Fruit fly (Drosophila melanogaster): ENCODE data around the gene CG42249.

The CG42249 gene

dm6 chrX:11108148-11108844 is 12.2 kb downstream of the CG42249 start, which contains the start of gene Hsp60A (continued):
- no peak for TF ChIP-seq H15 (GFP tag; IDR thresholded peaks at IDR 0.05)
- TF ChIP-seq TFAM (GFP tag; optimal IDR thresholded peaks at IDR 0.05), result no peak
- TF ChIP-seq CG10654 (GFP tag; optimal IDR thresholded peaks at IDR 0.05), result peak; percentile 23
- TF ChIP-seq stwl (tag; optimal IDR thresholded peaks at IDR 0.05), result peak; percentile 50
- TF ChIP-seq hbn (GFP tag; IDR thresholded peaks at IDR 0.05; ENCODE audit: partially characterized antibody), result peak; percentile 73
- peak; percentile 98 for TF ChIP-seq CG11560 (tag; IDR thresholded peaks at IDR 0.05)
- no peak for TF ChIP-seq pfk (GFP tag; optimal IDR thresholded peaks at IDR 0.05)
- TF ChIP-seq chm (GFP tag; IDR thresholded peaks at IDR 0.05), result no peak; the same call in 1 of the 2 replicates
- TF ChIP-seq CG2199 (GFP tag; IDR thresholded peaks at IDR 0.05), result no peak
- no peak for TF ChIP-seq jumu (GFP tag; optimal IDR thresholded peaks at IDR 0.05)
- TF ChIP-seq caup (GFP tag; optimal IDR thresholded peaks at IDR 0.05; ENCODE audit: severe bottlenecking), result peak; percentile 10
- TF ChIP-seq CG1792 (GFP tag; optimal IDR thresholded peaks at IDR 0.05), result no peak
- TF ChIP-seq row (GFP tag; IDR thresholded peaks at IDR 0.05), result peak; percentile 82
- no peak for TF ChIP-seq Gsc (GFP tag; IDR thresholded peaks at IDR 0.05)
- TF ChIP-seq CG6813 (GFP tag; optimal IDR thresholded peaks at IDR 0.05), result no peak
- peak; percentile 17 for TF ChIP-seq CG18619 (GFP tag; optimal IDR thresholded peaks at IDR 0.05)
- TF ChIP-seq lilli (GFP tag; optimal IDR thresholded peaks at IDR 0.05), result peak; percentile 71
- TF ChIP-seq CG4282 (GFP tag; optimal IDR thresholded peaks at IDR 0.05), result no peak
- peak; percentile 60; the same call in 2 of the 3 replicates for TF ChIP-seq CG17361 (GFP tag; IDR thresholded peaks at IDR 0.05)
- peak; percentile 53 for TF ChIP-seq Blimp-1 (GFP tag; optimal IDR thresholded peaks at IDR 0.05)
- TF ChIP-seq ems (GFP tag; optimal IDR thresholded peaks at IDR 0.05), result no peak
- TF ChIP-seq ind (GFP tag; optimal IDR thresholded peaks at IDR 0.05), result peak; percentile 28
- TF ChIP-seq CG31388 (GFP tag; optimal IDR thresholded peaks at IDR 0.05), result peak; percentile 8
- TF ChIP-seq chn (GFP tag; optimal IDR thresholded peaks at IDR 0.05), result peak; percentile 37
- TF ChIP-seq sc (optimal IDR thresholded peaks at IDR 0.05), result no peak
- TF ChIP-seq sc (GFP tag; optimal IDR thresholded peaks at IDR 0.05), result no peak
- TF ChIP-seq HmgD (GFP tag; optimal IDR thresholded peaks at IDR 0.05), result no peak
- TF ChIP-seq MTF-1 (GFP tag; optimal IDR thresholded peaks at IDR 0.05; ENCODE audit: borderline replicate concordance), result no peak
- peak; percentile 63 for TF ChIP-seq CG2120 (GFP tag; optimal IDR thresholded peaks at IDR 0.05)
- no peak for TF ChIP-seq Adf1 (GFP tag; IDR thresholded peaks at IDR 0.05)
- TF ChIP-seq sima (GFP tag; optimal IDR thresholded peaks at IDR 0.05), result no peak
- TF ChIP-seq kay (GFP tag; optimal IDR thresholded peaks at IDR 0.05), result peak; percentile 15
- no peak for TF ChIP-seq Mrtf (GFP tag; IDR thresholded peaks at IDR 0.05)
- no peak for TF ChIP-seq eyg (GFP tag; optimal IDR thresholded peaks at IDR 0.05)
- TF ChIP-seq CG17912 (GFP tag; optimal IDR thresholded peaks at IDR 0.05), result no peak
- TF ChIP-seq Atf3 (GFP tag; optimal IDR thresholded peaks at IDR 0.05), result no peak
- no peak for TF ChIP-seq CG5180 (GFP tag; optimal IDR thresholded peaks at IDR 0.05)
- TF ChIP-seq HLH4C (GFP tag; IDR thresholded peaks at IDR 0.05; ENCODE audit: partially characterized antibody), result peak; percentile 87
- TF ChIP-seq pnt (GFP tag; optimal IDR thresholded peaks at IDR 0.05), result no peak
- TF ChIP-seq sr (GFP tag; IDR thresholded peaks at IDR 0.05), result no peak
- TF ChIP-seq CG13424 (tag; optimal IDR thresholded peaks at IDR 0.05), result peak; percentile 75
- TF ChIP-seq CG2129 (GFP tag; IDR thresholded peaks at IDR 0.05; ENCODE audit: partially characterized antibody), result peak; percentile 60; the same call in 1 of the 2 replicates
- no peak for TF ChIP-seq CG18011 (GFP tag; optimal IDR thresholded peaks at IDR 0.05)
- TF ChIP-seq ro (GFP tag; IDR thresholded peaks at IDR 0.05), result no peak
- no peak for TF ChIP-seq CrebB (tag; optimal IDR thresholded peaks at IDR 0.05)
- no peak for TF ChIP-seq slou (GFP tag; optimal IDR thresholded peaks at IDR 0.05)
- peak; percentile 27; the same call in 1 of the 2 replicates for TF ChIP-seq Drgx (GFP tag; IDR thresholded peaks at IDR 0.05)
- TF ChIP-seq CG4404 (GFP tag; IDR thresholded peaks at IDR 0.05), result no peak
- TF ChIP-seq CG7271 (tag; optimal IDR thresholded peaks at IDR 0.05), result no peak
- peak; percentile 32; the same call in 1 of the 2 replicates for TF ChIP-seq CG10959 (GFP tag; IDR thresholded peaks at IDR 0.05)

Measured in whole organism, embryonic.